Worm (Caenorhabditis elegans) whole organism, mixed stage, embryonic: ENCODE measurements around the gene rrsr-1.
A peak's percentile ranks its signal among the peaks of the same experiment; 100 is the strongest.

Experiments used
- M03D4.4 ChIP-seq: sonication (generic microtip); optimal IDR thresholded peaks from 2 replicates; lab custom pipeline; 2017; ENCODE audit warnings: mild to moderate bottlenecking, missing genetic modification characterization, missing compliant biosample characterization
- bed-3 ChIP-seq: fragments of 200-800 bp; sonication (Bioruptor generic); optimal IDR thresholded peaks from 3 replicates; lab custom pipeline; 2018; ENCODE audit warnings: mild to moderate bottlenecking, missing genetic modification characterization, moderate library complexity, missing compliant biosample characterization
- blmp-1 ChIP-seq: fragments of 150-350 bp; optimal IDR thresholded peaks from 2 replicates; lab custom pipeline; 2014; ENCODE audit warnings: missing biosample characterization, missing genetic modification characterization
- ceh-39 ChIP-seq: fragments of 150-350 bp; optimal IDR thresholded peaks from 2 replicates; lab custom pipeline; 2014; ENCODE audit warnings: missing biosample characterization, missing genetic modification characterization
- ceh-43 ChIP-seq: fragments of 200-800 bp; sonication (Bioruptor generic); optimal IDR thresholded peaks from 2 replicates; lab custom pipeline; 2018; ENCODE audit warnings: mild to moderate bottlenecking, missing genetic modification characterization, moderate library complexity, missing compliant biosample characterization
- ceh-83 ChIP-seq: fragments of 200-800 bp; sonication (Bioruptor generic); optimal IDR thresholded peaks from 2 replicates; lab custom pipeline; 2018; ENCODE audit warnings: mild to moderate bottlenecking, missing genetic modification characterization, missing compliant biosample characterization
- ces-1 ChIP-seq: fragments of 150-350 bp; optimal IDR thresholded peaks from 2 replicates; lab custom pipeline; 2014; ENCODE audit warnings: missing biosample characterization, missing genetic modification reagents, missing genetic modification characterization
- cnd-1 ChIP-seq: fragments of 200-800 bp; sonication (Bioruptor generic); optimal IDR thresholded peaks from 2 replicates; lab custom pipeline; 2018; ENCODE audit warnings: mild to moderate bottlenecking, missing genetic modification characterization, missing compliant biosample characterization
- drap-1 ChIP-seq: fragments of 200-800 bp; sonication (Bioruptor generic); optimal IDR thresholded peaks from 3 replicates; lab custom pipeline; 2018; ENCODE audit warnings: mild to moderate bottlenecking, missing genetic modification characterization, missing compliant biosample characterization
- elt-1 ChIP-seq: sonication (generic microtip); optimal IDR thresholded peaks from 2 replicates; lab custom pipeline; 2017; ENCODE audit warnings: missing genetic modification characterization, mild to moderate bottlenecking, missing compliant biosample characterization, antibody characterized with exemption, moderate library complexity, borderline replicate concordance; ENCODE audit not compliant: insufficient read depth
- elt-3 ChIP-seq: fragments of 150-350 bp; optimal IDR thresholded peaks from 2 replicates; lab custom pipeline; 2014; ENCODE audit warnings: missing biosample characterization, missing genetic modification characterization
- flh-1 ChIP-seq: fragments of 200-800 bp; sonication (Bioruptor generic); optimal IDR thresholded peaks from 2 replicates; lab custom pipeline; 2018; ENCODE audit warnings: mild to moderate bottlenecking, missing genetic modification characterization, moderate library complexity, missing compliant biosample characterization
- ham-2 ChIP-seq: fragments of 200-800 bp; sonication (Bioruptor generic); optimal IDR thresholded peaks from 2 replicates; lab custom pipeline; 2018; ENCODE audit warnings: mild to moderate bottlenecking, missing genetic modification characterization, missing compliant biosample characterization
- hlh-1 ChIP-seq: fragments of 150-350 bp; optimal IDR thresholded peaks from 2 replicates; lab custom pipeline; 2014; ENCODE audit warnings: missing biosample characterization, missing genetic modification reagents, missing genetic modification characterization
- lin-13 ChIP-seq: fragments of 150-350 bp; optimal IDR thresholded peaks from 2 replicates; lab custom pipeline; 2014; ENCODE audit warnings: missing biosample characterization, missing genetic modification characterization
- lin-32 ChIP-seq: fragments of 200-800 bp; sonication (Bioruptor generic); optimal IDR thresholded peaks from 2 replicates; lab custom pipeline; 2018; ENCODE audit warnings: mild to moderate bottlenecking, missing genetic modification characterization, missing compliant biosample characterization
- lsy-2 ChIP-seq: fragments of 150-350 bp; optimal IDR thresholded peaks from 2 replicates; lab custom pipeline; 2014; ENCODE audit warnings: missing biosample characterization, missing genetic modification characterization
- mep-1 ChIP-seq: fragments of 150-350 bp; optimal IDR thresholded peaks from 2 replicates; lab custom pipeline; 2017; ENCODE audit warnings: missing biosample characterization, missing genetic modification reagents, missing genetic modification characterization, inconsistent platforms
- mls-2 ChIP-seq: sonication (generic microtip); optimal IDR thresholded peaks from 2 replicates; lab custom pipeline; 2016; ENCODE audit warnings: mild to moderate bottlenecking, missing genetic modification characterization, moderate library complexity, missing compliant biosample characterization
- nhr-12 ChIP-seq: fragments of 150-350 bp; optimal IDR thresholded peaks from 2 replicates; lab custom pipeline; 2014; ENCODE audit warnings: missing biosample characterization, missing genetic modification characterization
- nhr-2 ChIP-seq: fragments of 150-350 bp; optimal IDR thresholded peaks from 2 replicates; lab custom pipeline; 2014; ENCODE audit warnings: missing biosample characterization, missing genetic modification characterization
- nhr-237 ChIP-seq: fragments of 150-350 bp; optimal IDR thresholded peaks from 2 replicates; lab custom pipeline; 2014; ENCODE audit warnings: missing biosample characterization, missing genetic modification characterization
- nhr-28 ChIP-seq: fragments of 150-350 bp; optimal IDR thresholded peaks from 2 replicates; lab custom pipeline; 2014; ENCODE audit warnings: missing biosample characterization, missing genetic modification characterization
- nhr-76 ChIP-seq: sonication (generic microtip); optimal IDR thresholded peaks from 2 replicates; lab custom pipeline; 2017; ENCODE audit warnings: missing biosample characterization, missing genetic modification characterization
- pha-4 ChIP-seq: fragments of 150-350 bp; optimal IDR thresholded peaks from 2 replicates; lab custom pipeline; 2018; ENCODE audit warnings: missing biosample characterization, missing genetic modification reagents, missing genetic modification characterization
- sem-2 ChIP-seq: fragments of 200-800 bp; sonication (Bioruptor generic); optimal IDR thresholded peaks from 2 replicates; lab custom pipeline; 2018; ENCODE audit warnings: mild to moderate bottlenecking, missing genetic modification characterization, missing compliant biosample characterization
- snpc-4 ChIP-seq: fragments of 150-350 bp; optimal IDR thresholded peaks from 2 replicates; lab custom pipeline; 2014; ENCODE audit warnings: missing biosample characterization, missing genetic modification characterization
- sptf-1 ChIP-seq: sonication (generic microtip); optimal IDR thresholded peaks from 2 replicates; lab custom pipeline; 2017; ENCODE audit warnings: mild to moderate bottlenecking, missing genetic modification characterization, moderate library complexity, missing compliant biosample characterization
- tbx-8 ChIP-seq: fragments of 200-800 bp; sonication (Bioruptor generic); optimal IDR thresholded peaks from 2 replicates; lab custom pipeline; 2018; ENCODE audit warnings: mild to moderate bottlenecking, missing genetic modification characterization, moderate library complexity, missing compliant biosample characterization
- unc-120 ChIP-seq: sonication (generic microtip); optimal IDR thresholded peaks from 2 replicates; lab custom pipeline; 2017; ENCODE audit warnings: missing genetic modification characterization, missing compliant biosample characterization; ENCODE audit not compliant: poor library complexity, severe bottlenecking
- unc-39 ChIP-seq: fragments of 150-350 bp; optimal IDR thresholded peaks from 2 replicates; lab custom pipeline; 2014; ENCODE audit warnings: missing biosample characterization, missing genetic modification characterization
- unc-62 ChIP-seq: fragments of 150-350 bp; optimal IDR thresholded peaks from 2 replicates; lab custom pipeline; 2014; ENCODE audit warnings: missing biosample characterization, missing genetic modification reagents, missing genetic modification characterization
- zip-8 ChIP-seq: fragments of 150-350 bp; optimal IDR thresholded peaks from 2 replicates; lab custom pipeline; 2014; ENCODE audit warnings: missing biosample characterization, missing genetic modification characterization
- ztf-11 ChIP-seq: fragments of 150-350 bp; optimal IDR thresholded peaks from 2 replicates; lab custom pipeline; 2014; ENCODE audit warnings: missing biosample characterization, missing genetic modification characterization

Gene rrsr-1

DNA sequence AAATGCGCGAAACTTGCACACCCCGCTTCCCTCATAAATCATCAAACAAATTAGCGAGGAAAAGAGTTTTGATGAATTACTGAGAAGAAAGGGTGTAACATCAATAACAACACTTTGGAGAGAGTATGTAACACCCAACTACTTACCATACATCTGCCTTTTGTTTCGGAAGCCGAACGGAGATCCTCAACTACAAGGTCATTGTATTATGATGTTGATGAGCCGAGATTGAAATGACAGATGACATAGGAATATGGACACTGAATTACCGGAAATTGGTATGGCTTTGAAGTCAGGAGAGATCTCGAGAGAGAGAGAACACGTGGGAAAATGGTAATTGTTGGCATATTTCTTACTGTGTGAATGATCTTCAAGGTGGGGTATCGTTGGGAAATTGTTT lies 1.2 kb upstream of the rrsr-1 start:
- TF ChIP-seq unc-62 (GFP tag; lab: Kevin White, UChicago), result peak; percentile 51
- no peak for TF ChIP-seq snpc-4
- TF ChIP-seq ham-2, result peak; percentile 42

DNA sequence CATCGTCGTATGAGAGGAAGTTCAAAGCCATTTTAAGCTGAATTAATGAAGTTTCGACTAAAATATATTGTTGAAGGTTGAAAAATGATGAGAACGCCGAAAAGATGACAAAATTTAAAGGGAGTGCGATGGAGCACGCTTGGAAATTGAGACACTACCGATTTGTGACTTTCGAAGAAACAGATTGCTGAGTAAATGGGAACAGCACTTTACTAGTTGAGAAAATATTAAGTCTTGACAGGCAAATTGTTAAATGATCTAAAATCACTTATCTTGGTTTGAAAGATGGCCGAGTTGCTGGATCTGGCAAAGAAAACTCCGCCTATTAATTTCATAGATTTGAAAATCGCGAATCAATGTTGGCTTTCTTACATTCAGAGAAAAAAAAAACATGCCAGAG lies 1.5 kb downstream of the rrsr-1 start, which contains the start of gene rpoa-12:
rpoa-12 (minus strand) TSS at position 37 of the 400 bp plus-strand sequence.
- TF ChIP-seq cnd-1 (tag; lab: Kevin White, UChicago) (no peak), sem-2 (GFP tag; lab: Kevin White, UChicago) (no peak), mls-2 (no peak), ces-1 (peak; percentile 41), mep-1 (tag; lab: Kevin White, UChicago) (peak; percentile 21), ceh-83 (GFP tag; lab: Kevin White, UChicago) (no peak), lin-32 (GFP tag; lab: Kevin White, UChicago) (no peak), elt-1 (tag; lab: Kevin White, UChicago) (no peak), lsy-2 (no peak), nhr-237 (tag; lab: Kevin White, UChicago) (peak; percentile 16), snpc-4 (no peak), drap-1 (GFP tag; lab: Kevin White, UChicago) (peak; percentile 69), unc-62 (GFP tag; lab: Kevin White, UChicago) (no peak), hlh-1 (no peak), ceh-39 (no peak), nhr-2 (tag; lab: Kevin White, UChicago) (no peak), ceh-43 (GFP tag; lab: Kevin White, UChicago) (no peak), unc-39 (tag; lab: Kevin White, UChicago) (no peak), ham-2 (no peak), sptf-1 (tag; lab: Kevin White, UChicago) (no peak), nhr-28 (tag; lab: Kevin White, UChicago) (no peak), lin-13 (tag; lab: Kevin White, UChicago) (no peak), ztf-11 (tag; lab: Kevin White, UChicago) (no peak), tbx-8 (no peak), unc-120 (tag; lab: Kevin White, UChicago) (no peak), nhr-12 (tag; lab: Kevin White, UChicago) (no peak), bed-3 (GFP tag; lab: Kevin White, UChicago) (no peak), flh-1 (GFP tag; lab: Kevin White, UChicago) (no peak)

DNA sequence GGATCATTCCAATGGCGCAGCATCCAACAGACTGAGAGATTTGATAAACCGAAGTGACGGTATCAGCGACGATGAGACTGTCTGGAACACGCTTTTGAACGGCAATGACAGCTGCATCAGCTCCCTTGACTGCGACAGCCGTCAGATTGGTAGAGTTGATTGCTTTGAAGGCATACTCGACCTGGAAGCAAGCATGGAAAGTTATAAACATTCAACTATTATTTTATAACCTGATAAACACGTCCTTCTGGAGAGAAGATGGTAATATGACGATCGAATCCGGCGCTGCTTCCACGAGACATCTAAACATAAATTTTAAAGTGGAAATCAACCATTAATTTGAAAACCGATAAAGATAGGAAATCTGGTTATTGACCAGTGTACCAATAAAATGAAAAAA lies 2.5 kb downstream of the rrsr-1 start, which contains the start of gene pas-1:
pas-1 (minus strand) TSS at position 302 of the 400 bp plus-strand sequence.
- TF ChIP-seq sptf-1 (tag; lab: Kevin White, UChicago), result no peak

DNA sequence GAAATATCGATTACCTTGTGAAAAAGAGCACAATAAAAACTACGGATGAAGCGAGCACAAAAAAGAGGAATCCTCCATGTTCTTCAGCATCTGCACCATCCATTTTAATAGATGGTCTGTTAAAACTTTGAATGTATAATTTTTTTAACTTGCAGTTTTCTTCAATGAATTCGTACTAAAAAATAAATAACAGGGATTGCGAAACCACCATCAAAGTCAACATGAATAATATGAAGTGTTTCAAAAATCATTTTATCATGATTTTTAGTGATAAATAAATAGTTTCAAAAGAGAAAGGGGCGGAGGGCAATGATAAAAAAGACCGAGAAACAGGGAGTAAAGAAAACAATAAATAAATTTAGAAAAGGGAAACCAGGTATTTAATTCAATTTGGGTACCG lies 3.5 kb downstream of the rrsr-1 start, which contains the start of gene dhs-22:
dhs-22 (minus strand) TSS at position 116 of the 400 bp plus-strand sequence.
- TF ChIP-seq nhr-2 (tag; lab: Kevin White, UChicago) (no peak), ztf-11 (tag; lab: Kevin White, UChicago) (no peak), sptf-1 (tag; lab: Kevin White, UChicago) (no peak), ham-2 (no peak), nhr-28 (tag; lab: Kevin White, UChicago) (no peak), pha-4 (tag; lab: Kevin White, UChicago) (no peak), flh-1 (GFP tag; lab: Kevin White, UChicago) (no peak), sem-2 (GFP tag; lab: Kevin White, UChicago) (no peak), M03D4.4 (tag; lab: Kevin White, UChicago) (no peak), elt-3 (tag; lab: Kevin White, UChicago) (no peak), drap-1 (GFP tag; lab: Kevin White, UChicago) (no peak), ceh-39 (no peak), mep-1 (tag; lab: Kevin White, UChicago) (no peak), mls-2 (no peak), hlh-1 (no peak), blmp-1 (tag; lab: Kevin White, UChicago) (no peak), cnd-1 (tag; lab: Kevin White, UChicago) (no peak), unc-39 (tag; lab: Kevin White, UChicago) (no peak), snpc-4 (no peak)

DNA sequence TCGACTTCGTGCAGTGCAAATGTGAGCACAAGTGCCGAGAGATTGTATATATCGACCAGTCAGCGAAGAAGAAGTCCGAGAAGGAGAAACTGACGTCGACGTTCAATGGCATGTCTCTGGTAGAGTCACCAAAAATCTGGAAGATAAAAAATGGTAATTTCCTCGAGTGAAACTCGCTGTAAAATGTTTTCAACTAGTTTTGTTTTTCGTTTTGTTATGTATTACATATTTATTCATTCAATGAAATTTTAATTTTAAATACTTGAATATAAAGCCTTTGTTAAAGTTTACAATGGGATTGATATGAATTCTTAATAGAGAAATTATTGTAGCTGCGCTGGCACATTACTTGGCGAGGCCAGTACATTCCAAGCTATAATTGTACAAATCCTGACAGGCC lies 5.0 kb downstream of the rrsr-1 start:
- TF ChIP-seq mep-1 (tag; lab: Kevin White, UChicago), result no peak
- no peak for TF ChIP-seq nhr-2 (tag; lab: Kevin White, UChicago)
- no peak for TF ChIP-seq tbx-8
- TF ChIP-seq zip-8 (tag; lab: Kevin White, UChicago), result no peak
- TF ChIP-seq elt-3 (tag; lab: Kevin White, UChicago), result no peak
- no peak for TF ChIP-seq ceh-83 (GFP tag; lab: Kevin White, UChicago)
- no peak for TF ChIP-seq mls-2
- TF ChIP-seq nhr-76 (tag; lab: Kevin White, UChicago), result no peak
- TF ChIP-seq sptf-1 (tag; lab: Kevin White, UChicago), result no peak
- no peak for TF ChIP-seq snpc-4
- TF ChIP-seq ztf-11 (tag; lab: Kevin White, UChicago), result no peak
- no peak for TF ChIP-seq lin-13 (tag; lab: Kevin White, UChicago)
- TF ChIP-seq ces-1, result no peak
- no peak for TF ChIP-seq lin-32 (GFP tag; lab: Kevin White, UChicago)
